Fruit fly (Drosophila melanogaster) whole organism, pupa: ENCODE results near the gene CG18281.

Experiments used
- CG10348 ChIP-seq: fragments of 200-800 bp; sonication (Bioruptor generic); IDR thresholded peaks from 2 replicates; pipeline ENCODE4 v1.3.6; 2022; ENCODE audit warnings: missing biosample characterization, missing genetic modification characterization
- CG12605 ChIP-seq: fragments of 200-800 bp; sonication (Bioruptor generic); IDR thresholded peaks from 2 replicates; pipeline ENCODE4 v1.3.6; 2022; ENCODE audit warnings: missing biosample characterization, missing genetic modification characterization
- CG13204 ChIP-seq: fragments of 200-800 bp; sonication (Bioruptor generic); optimal IDR thresholded peaks from 2 replicates; lab custom pipeline; 2018; ENCODE audit warnings: missing biosample characterization, mild to moderate bottlenecking, missing genetic modification characterization, moderate library complexity
- CG14655 ChIP-seq: fragments of 200-800 bp; sonication (Bioruptor generic); optimal IDR thresholded peaks from 3 replicates; lab custom pipeline; 2017; ENCODE audit warnings: mild to moderate bottlenecking, missing biosample characterization, missing genetic modification reagents, missing genetic modification characterization
- CG15710 ChIP-seq: fragments of 200-800 bp; sonication (Bioruptor generic); optimal IDR thresholded peaks from 2 replicates; lab custom pipeline; 2018; ENCODE audit warnings: missing biosample characterization, mild to moderate bottlenecking, missing genetic modification characterization, moderate library complexity
- CG17806 ChIP-seq: fragments of 200-800 bp; sonication (Bioruptor generic); optimal IDR thresholded peaks from 2 replicates; lab custom pipeline; 2018; ENCODE audit warnings: missing biosample characterization, mild to moderate bottlenecking, missing genetic modification characterization, moderate library complexity
- CG32121 ChIP-seq: fragments of 200-800 bp; sonication (Bioruptor generic); IDR thresholded peaks from 2 replicates; pipeline ENCODE4 v1.3.6; 2022; ENCODE audit warnings: missing biosample characterization, missing genetic modification characterization
- CG34367 ChIP-seq: fragments of 200-800 bp; sonication (Bioruptor generic); optimal IDR thresholded peaks from 2 replicates; lab custom pipeline; 2018; ENCODE audit warnings: missing biosample characterization, mild to moderate bottlenecking, missing genetic modification characterization
- CG4496 ChIP-seq: fragments of 200-800 bp; sonication (Bioruptor generic); IDR thresholded peaks from 3 replicates; pipeline ENCODE4 v1.3.6; 2022; ENCODE audit warnings: missing biosample characterization, missing genetic modification characterization
- CG8159 ChIP-seq: fragments of 200-800 bp; sonication (Bioruptor generic); optimal IDR thresholded peaks from 3 replicates; lab custom pipeline; 2018; ENCODE audit warnings: missing biosample characterization, mild to moderate bottlenecking, missing genetic modification characterization, moderate library complexity
- CG8301 ChIP-seq: fragments of 200-800 bp; sonication (Bioruptor generic); optimal IDR thresholded peaks from 2 replicates; lab custom pipeline; 2018; ENCODE audit warnings: missing biosample characterization, mild to moderate bottlenecking, missing genetic modification characterization
- CG9948 ChIP-seq: fragments of 200-800 bp; sonication (Bioruptor generic); optimal IDR thresholded peaks from 2 replicates; lab custom pipeline; 2018; ENCODE audit warnings: missing biosample characterization, mild to moderate bottlenecking, missing genetic modification characterization, moderate library complexity
- D1 ChIP-seq: fragments of 200-800 bp; sonication (Bioruptor generic); optimal IDR thresholded peaks from 2 replicates; lab custom pipeline; 2018; ENCODE audit warnings: missing biosample characterization, mild to moderate bottlenecking, missing genetic modification characterization, moderate library complexity
- EcR ChIP-seq: fragments of 200-800 bp; sonication (Bioruptor generic); optimal IDR thresholded peaks from 3 replicates; lab custom pipeline; 2019; ENCODE audit warnings: missing biosample characterization, missing genetic modification characterization, mild to moderate bottlenecking, moderate library complexity, missing genetic modification reagents
- Ets98B ChIP-seq: fragments of 200-800 bp; sonication (Bioruptor generic); IDR thresholded peaks from 2 replicates; pipeline ENCODE4 v1.3.6; 2022; ENCODE audit warnings: missing biosample characterization, missing genetic modification characterization
- Pif1A ChIP-seq: fragments of 200-800 bp; sonication (Bioruptor generic); optimal IDR thresholded peaks from 3 replicates; lab custom pipeline; 2016; ENCODE audit warnings: missing biosample characterization, missing genetic modification characterization
- Pif1B ChIP-seq: fragments of 200-800 bp; sonication (Bioruptor generic); optimal IDR thresholded peaks from 3 replicates; lab custom pipeline; 2016; ENCODE audit warnings: missing biosample characterization, missing genetic modification characterization
- Snoo ChIP-seq: fragments of 200-800 bp; sonication (Bioruptor generic); optimal IDR thresholded peaks from 3 replicates; lab custom pipeline; 2017; ENCODE audit warnings: missing biosample characterization, mild to moderate bottlenecking, missing genetic modification characterization, inconsistent platforms
- fd96Ca ChIP-seq: fragments of 200-800 bp; sonication (Bioruptor generic); IDR thresholded peaks from 3 replicates; pipeline ENCODE4 v1.3.6; 2022; ENCODE audit warnings: missing biosample characterization, missing genetic modification characterization
- gl ChIP-seq: fragments of 200-800 bp; sonication (Bioruptor generic); optimal IDR thresholded peaks from 2 replicates; lab custom pipeline; 2018; ENCODE audit warnings: missing biosample characterization, mild to moderate bottlenecking, missing genetic modification characterization
- rn ChIP-seq: fragments of 200-800 bp; sonication (Bioruptor generic); IDR thresholded peaks from 2 replicates; pipeline ENCODE4 v1.3.6; 2022; ENCODE audit warnings: missing biosample characterization, missing genetic modification characterization

Gene CG18281

dm6 chr3L:20526196-20526740 lies 26.6 kb downstream of the CG18281 start, which contains the start of gene Nubp2:
Gene Nubp2, plus strand, starts transcription at chr3L:20526576.
- TF ChIP-seq Snoo (tag; lab: Kevin White, UChicago) (peak; percentile 90), Ets98B (peak; percentile 86), CG9948 (peak; percentile 95), CG34367 (tag; lab: Kevin White, UChicago) (peak; percentile 90), CG12605 (GFP tag; lab: Robert Waterston, UW) (peak; percentile 72), CG32121 (peak; percentile 86), gl (tag; lab: Kevin White, UChicago) (peak; percentile 78), CG10348 (GFP tag; lab: Robert Waterston, UW) (peak; percentile 78), CG14655 (GFP tag; lab: Kevin White, UChicago) (peak; percentile 95), CG4496 (GFP tag; lab: Robert Waterston, UW) (peak; percentile 92), rn (GFP tag; lab: Robert Waterston, UW) (peak; percentile 84), EcR (GFP tag; lab: Kevin White, UChicago) (peak; percentile 4), Pif1A (GFP tag; lab: Kevin White, UChicago) (peak; percentile 92), CG15710 (tag; lab: Kevin White, UChicago) (peak; percentile 96), Pif1B (GFP tag; lab: Kevin White, UChicago) (peak; percentile 89), CG17806 (tag; lab: Kevin White, UChicago) (peak; percentile 93), D1 (tag; lab: Kevin White, UChicago) (peak; percentile 85), fd96Ca (GFP tag; lab: Robert Waterston, UW) (peak; percentile 81), CG8301 (tag; lab: Kevin White, UChicago) (peak; percentile 93), CG8159 (tag; lab: Kevin White, UChicago) (peak; percentile 95), CG13204 (GFP tag; lab: Kevin White, UChicago) (no peak)

- TF ChIP-seq CG17806 (tag; lab: Kevin White, UChicago) (no peak), Pif1B (GFP tag; lab: Kevin White, UChicago) (no peak), CG4496 (GFP tag; lab: Robert Waterston, UW) (no peak), CG8301 (tag; lab: Kevin White, UChicago) (no peak), EcR (GFP tag; lab: Kevin White, UChicago) (no peak), CG14655 (GFP tag; lab: Kevin White, UChicago) (no peak), CG9948 (no peak), CG12605 (GFP tag; lab: Robert Waterston, UW) (no peak), Snoo (tag; lab: Kevin White, UChicago) (no peak), CG8159 (tag; lab: Kevin White, UChicago) (no peak), CG34367 (tag; lab: Kevin White, UChicago) (no peak), rn (GFP tag; lab: Robert Waterston, UW) (no peak), Pif1A (GFP tag; lab: Kevin White, UChicago) (no peak), CG15710 (tag; lab: Kevin White, UChicago) (no peak), CG10348 (GFP tag; lab: Robert Waterston, UW) (no peak), Ets98B (no peak), CG32121 (no peak), D1 (tag; lab: Kevin White, UChicago) (no peak), CG13204 (GFP tag; lab: Kevin White, UChicago) (no peak)
Measured at dm6 chr3L:20529918-20530317, 30.3 kb downstream of the CG18281 start.

- TF ChIP-seq EcR (GFP tag; lab: Kevin White, UChicago) = no peak
- no peak for TF ChIP-seq Snoo (tag; lab: Kevin White, UChicago)
- no peak for TF ChIP-seq Pif1A (GFP tag; lab: Kevin White, UChicago)
- no peak for TF ChIP-seq Ets98B
- no peak for TF ChIP-seq CG8301 (tag; lab: Kevin White, UChicago)
- TF ChIP-seq CG14655 (GFP tag; lab: Kevin White, UChicago) = no peak
- TF ChIP-seq Pif1B (GFP tag; lab: Kevin White, UChicago) = no peak
- TF ChIP-seq CG9948 = no peak
- TF ChIP-seq fd96Ca (GFP tag; lab: Robert Waterston, UW) = no peak
- no peak for TF ChIP-seq CG10348 (GFP tag; lab: Robert Waterston, UW)
- TF ChIP-seq rn (GFP tag; lab: Robert Waterston, UW) = no peak
Measured at dm6 chr3L:20530347-20531177, 30.9 kb downstream of the CG18281 start.

- no peak for TF ChIP-seq CG10348 (GFP tag; lab: Robert Waterston, UW)
- TF ChIP-seq EcR (GFP tag; lab: Kevin White, UChicago) = no peak
- TF ChIP-seq CG4496 (GFP tag; lab: Robert Waterston, UW) = no peak
- TF ChIP-seq fd96Ca (GFP tag; lab: Robert Waterston, UW) = no peak
- TF ChIP-seq CG8159 (tag; lab: Kevin White, UChicago) = no peak
- TF ChIP-seq CG34367 (tag; lab: Kevin White, UChicago) = no peak
- no peak for TF ChIP-seq CG13204 (GFP tag; lab: Kevin White, UChicago)
- no peak for TF ChIP-seq CG14655 (GFP tag; lab: Kevin White, UChicago)
- TF ChIP-seq CG8301 (tag; lab: Kevin White, UChicago) = no peak
- TF ChIP-seq gl (tag; lab: Kevin White, UChicago) = no peak
Measured at dm6 chr3L:20531257-20531656, 31.6 kb downstream of the CG18281 start.

dm6 chr3L:20533409-20533808 lies 33.8 kb downstream of the CG18281 start, which contains the start of gene CG13250:
Gene CG13250, plus strand, starts transcription at chr3L:20533709.
- no peak for TF ChIP-seq D1 (tag; lab: Kevin White, UChicago)
- TF ChIP-seq rn (GFP tag; lab: Robert Waterston, UW) = no peak
- TF ChIP-seq CG34367 (tag; lab: Kevin White, UChicago) = no peak
- no peak for TF ChIP-seq CG14655 (GFP tag; lab: Kevin White, UChicago)
- TF ChIP-seq CG12605 (GFP tag; lab: Robert Waterston, UW) = no peak
- TF ChIP-seq CG10348 (GFP tag; lab: Robert Waterston, UW) = no peak
- no peak for TF ChIP-seq Pif1A (GFP tag; lab: Kevin White, UChicago)
- no peak for TF ChIP-seq EcR (GFP tag; lab: Kevin White, UChicago)
- TF ChIP-seq fd96Ca (GFP tag; lab: Robert Waterston, UW) = no peak
- no peak for TF ChIP-seq CG17806 (tag; lab: Kevin White, UChicago)
- TF ChIP-seq Ets98B = no peak
- TF ChIP-seq Pif1B (GFP tag; lab: Kevin White, UChicago) = no peak
